Fruit fly (Drosophila melanogaster) whole organism, embryonic: ENCODE measurements around the gene CG10962.

ENCODE experiments used
- Atf-2 ChIP-seq: fragments of 200-800 bp; sonication (Bioruptor generic); optimal IDR thresholded peaks from 2 replicates; lab custom pipeline; 2016; ENCODE audit warnings: missing biosample characterization, missing genetic modification characterization
- BEAF-32 ChIP-seq: fragments of 200-800 bp; sonication (Bioruptor generic); optimal IDR thresholded peaks from 3 replicates; lab custom pipeline; 2017; ENCODE audit warnings: missing biosample characterization, missing genetic modification characterization, mild to moderate bottlenecking, moderate library complexity, missing genetic modification reagents
- CG10366 ChIP-seq: fragments of 200-800 bp; sonication (Bioruptor generic); IDR thresholded peaks from 2 replicates; pipeline ENCODE4 v1.3.6; 2022; ENCODE audit warnings: missing biosample characterization, missing genetic modification characterization
- CG11093 ChIP-seq: fragments of 200-800 bp; sonication (Bioruptor generic); IDR thresholded peaks from 3 replicates; pipeline ENCODE4 v1.3.6; 2022; ENCODE audit warnings: missing biosample characterization, missing genetic modification characterization
- CG11247 ChIP-seq: fragments of 200-800 bp; sonication (Bioruptor generic); IDR thresholded peaks from 2 replicates; pipeline ENCODE4 v1.3.6; 2022; ENCODE audit warnings: missing biosample characterization, missing genetic modification characterization
- CG12942 ChIP-seq: fragments of 200-800 bp; sonication (Bioruptor generic); optimal IDR thresholded peaks from 3 replicates; lab custom pipeline; 2016; ENCODE audit warnings: missing biosample characterization, missing genetic modification characterization
- CG15696 ChIP-seq: fragments of 200-800 bp; sonication (Bioruptor generic); optimal IDR thresholded peaks from 2 replicates; lab custom pipeline; 2019; ENCODE audit warnings: missing biosample characterization, mild to moderate bottlenecking, missing genetic modification characterization, moderate library complexity
- CG1647 ChIP-seq: fragments of 200-800 bp; sonication (Bioruptor generic); optimal IDR thresholded peaks from 3 replicates; lab custom pipeline; 2016; ENCODE audit warnings: missing biosample characterization, missing genetic modification characterization
- CG17829 ChIP-seq: fragments of 200-800 bp; optimal IDR thresholded peaks from 2 replicates; lab custom pipeline; 2019; ENCODE audit warnings: missing biosample characterization, mild to moderate bottlenecking, missing genetic modification characterization, moderate library complexity
- CG2129 ChIP-seq: fragments of 200-800 bp; sonication (Bioruptor generic); IDR thresholded peaks from 2 replicates; pipeline ENCODE4 v1.3.6; 2022; ENCODE audit warnings: missing biosample characterization, missing genetic modification characterization; ENCODE audit not compliant: partially characterized antibody
- CG2678 ChIP-seq: fragments of 200-800 bp; sonication (Bioruptor generic); optimal IDR thresholded peaks from 3 replicates; lab custom pipeline; 2019; ENCODE audit warnings: missing biosample characterization, mild to moderate bottlenecking, missing genetic modification characterization, moderate library complexity
- CG2889 ChIP-seq: fragments of 200-800 bp; sonication (Bioruptor generic); IDR thresholded peaks from 3 replicates; pipeline ENCODE4 v1.3.6; 2022; ENCODE audit warnings: missing biosample characterization, missing genetic modification characterization
- CG30020 ChIP-seq: fragments of 200-800 bp; optimal IDR thresholded peaks from 2 replicates; lab custom pipeline; 2019; ENCODE audit warnings: missing biosample characterization, mild to moderate bottlenecking, missing genetic modification characterization, moderate library complexity
- CG4282 ChIP-seq: fragments of 200-800 bp; sonication (Bioruptor generic); optimal IDR thresholded peaks from 2 replicates; lab custom pipeline; 2016; ENCODE audit warnings: missing biosample characterization, missing genetic modification characterization
- CG4404 ChIP-seq: fragments of 200-800 bp; sonication (Bioruptor generic); IDR thresholded peaks from 2 replicates; pipeline ENCODE4 v1.3.6; 2022; ENCODE audit warnings: missing biosample characterization, missing genetic modification characterization
- CG4707 ChIP-seq: fragments of 200-800 bp; sonication (Bioruptor generic); optimal IDR thresholded peaks from 2 replicates; lab custom pipeline; 2018; ENCODE audit warnings: missing biosample characterization, mild to moderate bottlenecking, missing genetic modification characterization, moderate library complexity
- CG6683 ChIP-seq: fragments of 200-800 bp; sonication (Bioruptor generic); optimal IDR thresholded peaks from 2 replicates; lab custom pipeline; 2017; ENCODE audit warnings: missing biosample characterization, mild to moderate bottlenecking, missing genetic modification characterization, missing genetic modification reagents
- CG6813 ChIP-seq: fragments of 200-800 bp; sonication (Bioruptor generic); optimal IDR thresholded peaks from 2 replicates; lab custom pipeline; 2017; ENCODE audit warnings: missing biosample characterization, missing genetic modification characterization, mild to moderate bottlenecking, moderate library complexity, missing genetic modification reagents
- CG8924 ChIP-seq: fragments of 200-800 bp; optimal IDR thresholded peaks from 3 replicates; lab custom pipeline; 2019; ENCODE audit warnings: missing biosample characterization, mild to moderate bottlenecking, missing genetic modification characterization, moderate library complexity
- CkIIα-i1 ChIP-seq: fragments of 200-800 bp; sonication (Bioruptor generic); IDR thresholded peaks from 2 replicates; pipeline ENCODE4 v1.3.6; 2022; ENCODE audit warnings: missing biosample characterization, missing genetic modification characterization
- Dbx ChIP-seq: fragments of 200-800 bp; sonication (Bioruptor generic); IDR thresholded peaks from 3 replicates; pipeline ENCODE4 v1.3.6; 2022; ENCODE audit warnings: missing biosample characterization, missing genetic modification characterization
- Dp ChIP-seq: fragments of 200-800 bp; sonication (Bioruptor generic); optimal IDR thresholded peaks from 2 replicates; lab custom pipeline; 2018; ENCODE audit warnings: missing biosample characterization, mild to moderate bottlenecking, missing genetic modification characterization, moderate library complexity
- ERR ChIP-seq: fragments of 200-800 bp; sonication (Bioruptor generic); optimal IDR thresholded peaks from 2 replicates; lab custom pipeline; 2016; ENCODE audit warnings: missing biosample characterization, missing genetic modification characterization
- Ets97D ChIP-seq: fragments of 200-800 bp; sonication (Bioruptor generic); optimal IDR thresholded peaks from 3 replicates; lab custom pipeline; 2016; ENCODE audit warnings: missing biosample characterization, missing genetic modification characterization
- MBD-R2 ChIP-seq: fragments of 200-800 bp; sonication (Bioruptor generic); IDR thresholded peaks from 2 replicates; pipeline ENCODE4 v1.3.6; 2022; ENCODE audit warnings: missing biosample characterization, missing genetic modification characterization
- Mrtf ChIP-seq: fragments of 200-800 bp; sonication (Bioruptor generic); IDR thresholded peaks from 3 replicates; pipeline ENCODE4 v1.3.6; 2022; ENCODE audit warnings: missing biosample characterization, missing genetic modification characterization
- Opbp ChIP-seq: fragments of 200-800 bp; sonication (Bioruptor generic); IDR thresholded peaks from 3 replicates; pipeline ENCODE4 v1.3.6; 2022; ENCODE audit warnings: missing biosample characterization, missing genetic modification characterization; ENCODE audit not compliant: partially characterized antibody
- Pdp1 ChIP-seq, 2 experiments: fragments of 200-800 bp; sonication (Bioruptor generic); optimal IDR thresholded peaks; 3 replicates each; lab custom pipeline; 2016; ENCODE audit warnings: missing biosample characterization in 2 of 2, missing genetic modification characterization in 2 of 2, mild to moderate bottlenecking in 1 of 2, moderate library complexity in 1 of 2
- Ravus ChIP-seq: fragments of 200-800 bp; sonication (Bioruptor generic); IDR thresholded peaks from 2 replicates; pipeline ENCODE4 v1.3.6; 2022; ENCODE audit warnings: missing biosample characterization, missing genetic modification characterization
- Scr ChIP-seq: fragments of 200-800 bp; sonication (Bioruptor generic); IDR thresholded peaks from 2 replicates; pipeline ENCODE4 v1.3.6; 2022; ENCODE audit warnings: missing biosample characterization, missing genetic modification characterization; ENCODE audit not compliant: partially characterized antibody
- Spps ChIP-seq: fragments of 200-800 bp; sonication (Bioruptor generic); optimal IDR thresholded peaks from 2 replicates; lab custom pipeline; 2018; ENCODE audit warnings: missing biosample characterization, mild to moderate bottlenecking, missing genetic modification characterization
- TFAM ChIP-seq: fragments of 200-800 bp; sonication (Bioruptor generic); optimal IDR thresholded peaks from 2 replicates; lab custom pipeline; 2017; ENCODE audit warnings: missing biosample characterization, missing genetic modification characterization, inconsistent platforms
- aop ChIP-seq: fragments of 200-800 bp; sonication (Bioruptor generic); IDR thresholded peaks from 2 replicates; pipeline ENCODE4 v1.3.6; 2022; ENCODE audit warnings: missing biosample characterization, missing genetic modification characterization
- bab2 ChIP-seq: fragments of 200-800 bp; sonication (Bioruptor generic); optimal IDR thresholded peaks from 2 replicates; lab custom pipeline; 2016; ENCODE audit warnings: missing biosample characterization, missing genetic modification characterization
- bigmax ChIP-seq: fragments of 200-800 bp; sonication (Bioruptor generic); optimal IDR thresholded peaks from 2 replicates; lab custom pipeline; 2018; ENCODE audit warnings: missing biosample characterization, mild to moderate bottlenecking, missing genetic modification characterization
- chinmo ChIP-seq: fragments of 200-800 bp; sonication (Bioruptor generic); IDR thresholded peaks from 4 replicates; pipeline ENCODE4 v1.3.6; 2022; ENCODE audit warnings: missing biosample characterization, missing genetic modification characterization; ENCODE audit not compliant: partially characterized antibody
- ci ChIP-seq: fragments of 200-800 bp; sonication (Bioruptor generic); IDR thresholded peaks from 3 replicates; pipeline ENCODE4 v1.3.6; 2022; ENCODE audit warnings: missing biosample characterization, missing genetic modification characterization
- dmrt11E ChIP-seq: fragments of 200-800 bp; sonication (Bioruptor generic); optimal IDR thresholded peaks from 3 replicates; lab custom pipeline; 2018; ENCODE audit warnings: missing biosample characterization, mild to moderate bottlenecking, missing genetic modification characterization, moderate library complexity
- dpn ChIP-seq, 2 experiments: fragments of 200-800 bp; sonication (Bioruptor generic); optimal IDR thresholded peaks; 3 replicates each; lab custom pipeline; 2016; ENCODE audit warnings: missing biosample characterization in 2 of 2, missing genetic modification characterization in 2 of 2
- grn ChIP-seq: fragments of 200-800 bp; sonication (Bioruptor generic); optimal IDR thresholded peaks from 3 replicates; lab custom pipeline; 2017; ENCODE audit warnings: missing biosample characterization, missing genetic modification characterization
- her ChIP-seq: fragments of 200-800 bp; sonication (Bioruptor generic); optimal IDR thresholded peaks from 2 replicates; lab custom pipeline; 2016; ENCODE audit warnings: missing biosample characterization, missing genetic modification characterization
- mam ChIP-seq: fragments of 200-800 bp; sonication (Bioruptor generic); optimal IDR thresholded peaks from 3 replicates; lab custom pipeline; 2016; ENCODE audit warnings: missing biosample characterization, missing genetic modification characterization
- mirr ChIP-seq: fragments of 200-800 bp; sonication (Bioruptor generic); optimal IDR thresholded peaks from 3 replicates; lab custom pipeline; 2018; ENCODE audit warnings: missing biosample characterization, mild to moderate bottlenecking, missing genetic modification characterization
- pnt ChIP-seq: fragments of 200-800 bp; sonication (Bioruptor generic); optimal IDR thresholded peaks from 3 replicates; lab custom pipeline; 2016; ENCODE audit warnings: missing biosample characterization, missing genetic modification characterization
- shn ChIP-seq: fragments of 200-800 bp; sonication (Bioruptor generic); optimal IDR thresholded peaks from 3 replicates; lab custom pipeline; 2016; ENCODE audit warnings: missing biosample characterization, missing genetic modification characterization
- sima ChIP-seq: fragments of 200-800 bp; sonication (Bioruptor generic); optimal IDR thresholded peaks from 2 replicates; lab custom pipeline; 2016; ENCODE audit warnings: missing biosample characterization, missing genetic modification characterization
- sisA ChIP-seq: fragments of 200-800 bp; sonication (Bioruptor generic); IDR thresholded peaks from 2 replicates; pipeline ENCODE4 v1.3.6; 2022; ENCODE audit warnings: missing biosample characterization, missing genetic modification characterization
- so ChIP-seq: fragments of 200-800 bp; sonication (Bioruptor generic); IDR thresholded peaks from 3 replicates; pipeline ENCODE4 v1.3.6; 2022; ENCODE audit warnings: missing biosample characterization, missing genetic modification characterization
- ssp ChIP-seq: fragments of 200-800 bp; sonication (Bioruptor generic); IDR thresholded peaks from 2 replicates; pipeline ENCODE4 v1.3.6; 2022; ENCODE audit warnings: missing biosample characterization, missing genetic modification characterization
- vnd ChIP-seq: fragments of 200-800 bp; sonication (Bioruptor generic); IDR thresholded peaks from 3 replicates; pipeline ENCODE4 v1.3.6; 2022; ENCODE audit warnings: missing biosample characterization, missing genetic modification characterization; ENCODE audit not compliant: partially characterized antibody
- zfh1 ChIP-seq: fragments of 200-800 bp; sonication (Bioruptor generic); IDR thresholded peaks from 3 replicates; pipeline ENCODE4 v1.3.6; 2022; ENCODE audit warnings: missing biosample characterization, missing genetic modification characterization

Gene CG10962

DNA sequence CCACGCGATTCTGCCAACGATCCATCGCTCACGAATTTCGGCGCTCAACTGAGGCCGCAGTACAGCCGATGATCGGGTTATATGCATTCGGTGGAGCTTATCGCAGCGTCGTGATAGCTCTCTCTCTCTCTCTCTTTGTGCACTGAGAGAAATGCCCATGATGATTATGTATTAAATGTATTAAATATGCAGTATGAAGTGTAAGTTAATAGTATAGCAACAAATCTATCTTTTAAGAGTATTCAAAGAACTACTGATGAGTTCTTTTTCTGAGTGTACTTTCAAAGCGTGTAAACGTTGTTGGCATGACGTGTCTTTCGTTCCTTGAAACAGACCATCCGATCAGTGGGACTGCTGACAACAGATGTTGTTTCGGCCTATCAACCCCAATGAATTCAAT is at the start of gene CG10962 (continued):
- TF ChIP-seq CG11093 (GFP tag; lab: Robert Waterston, UW) (no peak), grn (GFP tag; lab: Kevin White, UChicago) (peak; percentile 37), her (GFP tag; lab: Kevin White, UChicago) (no peak), CG6683 (no peak), bigmax (GFP tag; lab: Kevin White, UChicago) (no peak), Mrtf (peak; percentile 56; the same call in 2 of the 3 replicates), ci (GFP tag; lab: Robert Waterston, UW) (peak; percentile 89), CG2129 (GFP tag; lab: Robert Waterston, UW) (no peak), sima (GFP tag; lab: Kevin White, UChicago) (no peak), ssp (GFP tag; lab: Robert Waterston, UW) (peak; percentile 61), Ravus (GFP tag; lab: Robert Waterston, UW) (no peak; the same call in 1 of the 2 replicates), CG15696 (tag; lab: Kevin White, UChicago) (no peak), CG2678 (tag; lab: Kevin White, UChicago) (peak; percentile 76), CG4707 (GFP tag; lab: Kevin White, UChicago) (peak; percentile 13), CG17829 (peak; percentile 36), CkIIα-i1 (GFP tag; lab: Robert Waterston, UW) (no peak), CG10366 (GFP tag; lab: Robert Waterston, UW) (peak; percentile 81), CG1647 (GFP tag; lab: Kevin White, UChicago) (peak; percentile 3), pnt (peak; percentile 44), Dp (no peak), Ets97D (GFP tag; lab: Kevin White, UChicago) (peak; percentile 34), vnd (GFP tag; lab: Robert Waterston, UW) (no peak), dmrt11E (peak; percentile 14), CG2889 (peak; percentile 51; the same call in 2 of the 3 replicates), shn (GFP tag; lab: Kevin White, UChicago) (no peak), Scr (GFP tag; lab: Robert Waterston, UW) (no peak), aop (GFP tag; lab: Robert Waterston, UW) (no peak), bab2 (GFP tag; lab: Kevin White, UChicago) (peak; percentile 77), Opbp (no peak), mam (peak; percentile 71), sisA (peak; percentile 75), CG8924 (tag; lab: Kevin White, UChicago) (no peak), TFAM (GFP tag; lab: Kevin White, UChicago) (no peak), zfh1 (GFP tag; lab: Robert Waterston, UW) (peak; percentile 22; the same call in 1 of the 3 replicates), mirr (GFP tag; lab: Kevin White, UChicago) (peak; percentile 32), CG30020 (tag; lab: Kevin White, UChicago) (no peak), Dbx (GFP tag; lab: Robert Waterston, UW) (peak; percentile 81), so (peak; percentile 46; the same call in 1 of the 3 replicates), dpn (GFP tag; optimal IDR thresholded peaks at IDR 0.05; lab: Kevin White, UChicago) (peak; percentile 35 to 68), Pdp1 (GFP tag; optimal IDR thresholded peaks at IDR 0.05; lab: Kevin White, UChicago) (peak; percentile 66 to 69), CG6813 (GFP tag; lab: Kevin White, UChicago) (peak; percentile 32), Atf-2 (GFP tag; lab: Kevin White, UChicago) (no peak), CG4282 (no peak), Spps (no peak), MBD-R2 (GFP tag; lab: Robert Waterston, UW) (peak; percentile 53; the same call in 1 of the 2 replicates), CG12942 (GFP tag; lab: Kevin White, UChicago) (peak; percentile 49), BEAF-32 (no peak), CG4404 (GFP tag; lab: Robert Waterston, UW) (no peak), ERR (GFP tag; lab: Kevin White, UChicago) (no peak), chinmo (GFP tag; lab: Robert Waterston, UW) (0 out of 4 replicates have a peak, but pooled peaks have one; percentile 37), CG11247 (GFP tag; lab: Robert Waterston, UW) (peak; percentile 50)
